Worm (Caenorhabditis elegans): ENCODE results near the gene Y46G5A.38.
A peak's percentile ranks its signal among the peaks of the same experiment; 100 is the strongest.

The Y46G5A.38 gene

DNA sequence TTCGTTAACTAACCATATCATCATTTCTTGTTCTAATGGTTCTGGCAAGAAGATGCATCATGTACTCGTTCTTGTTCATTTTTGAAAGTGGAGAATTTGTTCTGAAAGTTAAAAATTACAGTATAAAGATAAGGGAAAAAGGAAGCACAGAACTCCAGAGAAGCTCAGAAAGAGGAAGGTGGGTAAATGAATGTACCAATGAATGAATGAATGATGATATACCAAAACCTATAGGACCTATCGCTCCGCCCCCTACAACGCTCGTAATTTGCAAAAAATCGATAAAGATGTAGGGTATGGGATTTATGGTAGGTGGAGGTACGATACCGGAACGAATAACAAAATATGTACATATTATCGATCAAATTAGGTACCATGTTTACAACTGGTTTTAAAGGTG is 20.9 kb downstream of the Y46G5A.38 start, which contains the start of gene pes-10:
pes-10 (minus strand) TSS at position 101 of the 400 bp plus-strand sequence.
- no peak for TF ChIP-seq pax-3 (tag; optimal IDR thresholded peaks at IDR 0.05)
- no peak for TF ChIP-seq nhr-28 (tag; optimal IDR thresholded peaks at IDR 0.05)
- no peak for TF ChIP-seq sptf-1 (tag; optimal IDR thresholded peaks at IDR 0.05)
- TF ChIP-seq vab-15 (tag; optimal IDR thresholded peaks at IDR 0.05), result no peak
- TF ChIP-seq lin-35 (GFP tag; optimal IDR thresholded peaks at IDR 0.05), result no peak
- TF ChIP-seq blmp-1 (tag; optimal IDR thresholded peaks at IDR 0.05), result no peak
- no peak for TF ChIP-seq ztf-11 (tag; optimal IDR thresholded peaks at IDR 0.05)
- no peak for TF ChIP-seq mep-1 (tag; optimal IDR thresholded peaks at IDR 0.05)
- TF ChIP-seq efl-1 (optimal IDR thresholded peaks at IDR 0.05), result no peak
- no peak for TF ChIP-seq efl-1 (GFP tag; optimal IDR thresholded peaks at IDR 0.05 in 1 of 2)
- TF ChIP-seq unc-98 (GFP tag; IDR thresholded peaks at IDR 0.05), result no peak
- no peak for TF ChIP-seq lsy-2 (tag; optimal IDR thresholded peaks at IDR 0.05)
- TF ChIP-seq lin-15B (tag; optimal IDR thresholded peaks at IDR 0.05), result no peak
- no peak for TF ChIP-seq pqm-1 (tag; optimal IDR thresholded peaks at IDR 0.05)
- TF ChIP-seq unc-130 (tag; optimal IDR thresholded peaks at IDR 0.05), result no peak
- no peak for TF ChIP-seq ceh-8 (GFP tag; optimal IDR thresholded peaks at IDR 0.05)
- TF ChIP-seq tlp-1 (tag; optimal IDR thresholded peaks at IDR 0.05), result no peak
- no peak for TF ChIP-seq tbx-2 (tag; optimal IDR thresholded peaks at IDR 0.05)
- TF ChIP-seq nhr-90 (tag; optimal IDR thresholded peaks at IDR 0.05; ENCODE audit: poor library complexity), result no peak

DNA sequence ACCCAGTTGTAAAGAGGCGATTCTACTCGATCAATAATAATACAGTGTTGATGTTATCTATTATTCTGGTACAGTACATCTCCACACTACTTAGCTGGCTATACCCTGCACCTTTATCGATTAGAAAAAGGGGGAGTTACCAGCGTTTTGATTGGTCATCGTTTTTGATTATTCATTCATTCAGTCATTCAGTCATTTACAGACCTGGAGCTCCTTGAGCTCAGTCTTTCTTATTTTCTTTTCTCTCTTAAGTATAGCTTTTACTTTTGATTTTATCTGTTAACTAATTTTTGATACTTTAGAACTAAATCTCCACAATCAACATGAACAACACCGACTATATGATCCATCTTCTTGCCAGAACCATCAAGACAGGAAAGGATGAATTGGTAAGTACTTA is 23.3 kb downstream of the Y46G5A.38 start, which contains the start of gene Y46G5A.28:
Y46G5A.28 (plus strand) TSS at position 301 of the 400 bp plus-strand sequence.
- TF ChIP-seq snpc-4 (tag; optimal IDR thresholded peaks at IDR 0.05), result no peak
- no peak for TF ChIP-seq nhr-19 (GFP tag; conservative IDR thresholded peaks at IDR 0.05)
- no peak for TF ChIP-seq unc-98 (GFP tag; IDR thresholded peaks at IDR 0.05)
- no peak for TF ChIP-seq pax-3 (tag; optimal IDR thresholded peaks at IDR 0.05)
- TF ChIP-seq nhr-237 (tag; optimal IDR thresholded peaks at IDR 0.05), result no peak
- no peak for TF ChIP-seq nhr-71 (tag; optimal IDR thresholded peaks at IDR 0.05)
- TF ChIP-seq ceh-8 (GFP tag; optimal IDR thresholded peaks at IDR 0.05), result no peak
- no peak for TF ChIP-seq unc-62 (GFP tag; optimal IDR thresholded peaks at IDR 0.05)
- TF ChIP-seq tbx-2 (tag; optimal IDR thresholded peaks at IDR 0.05), result no peak
- no peak for TF ChIP-seq elt-2 (tag; optimal IDR thresholded peaks at IDR 0.05)
- no peak for TF ChIP-seq hpl-2 (GFP tag; optimal IDR thresholded peaks at IDR 0.05)
- no peak for TF ChIP-seq C16A3.4 (tag; optimal IDR thresholded peaks at IDR 0.05)
- TF ChIP-seq isw-1 (GFP tag; IDR thresholded peaks at IDR 0.05), result no peak
- no peak for TF ChIP-seq aly-2 (tag; optimal IDR thresholded peaks at IDR 0.05)
- no peak for TF ChIP-seq C34B4.2 (tag; optimal IDR thresholded peaks at IDR 0.05)
- TF ChIP-seq fkh-10 (GFP tag; optimal IDR thresholded peaks at IDR 0.05), result no peak
- TF ChIP-seq hlh-4 (tag; optimal IDR thresholded peaks at IDR 0.05), result no peak
- TF ChIP-seq pag-3 (tag; optimal IDR thresholded peaks at IDR 0.05; ENCODE audit: borderline replicate concordance, insufficient read depth), result no peak

DNA sequence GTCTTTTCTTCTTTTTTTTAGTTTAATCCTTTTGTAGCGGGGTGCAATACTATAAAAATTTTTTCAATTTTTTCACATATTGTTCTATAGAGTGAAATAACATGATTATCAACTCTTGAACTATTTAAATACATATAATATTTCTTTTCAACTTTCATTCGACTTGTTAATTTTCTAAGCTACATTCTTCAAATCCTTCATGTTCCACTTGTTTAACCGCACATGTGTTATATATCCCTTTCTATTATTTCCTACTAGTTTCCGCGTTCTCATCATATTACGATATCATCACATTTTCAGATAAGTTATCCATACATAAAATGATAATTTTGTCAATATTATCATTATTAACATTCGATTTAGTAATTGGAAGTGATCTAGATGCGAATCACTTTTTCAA is 29.0 kb downstream of the Y46G5A.38 start, which contains the start of gene Y46G5A.29:
Y46G5A.29 (plus strand) TSS at position 301 of the 400 bp plus-strand sequence.
- TF ChIP-seq dpl-1 (GFP tag; optimal IDR thresholded peaks at IDR 0.05) (no peak), ceh-88 (GFP tag; IDR thresholded peaks at IDR 0.05) (no peak), egl-13 (tag; optimal IDR thresholded peaks at IDR 0.05) (no peak), snpc-4 (tag; optimal IDR thresholded peaks at IDR 0.05) (no peak), C04F5.9 (tag; optimal IDR thresholded peaks at IDR 0.05) (no peak), C16A3.4 (tag; optimal IDR thresholded peaks at IDR 0.05) (no peak), aha-1 (tag; optimal IDR thresholded peaks at IDR 0.05) (no peak)

DNA sequence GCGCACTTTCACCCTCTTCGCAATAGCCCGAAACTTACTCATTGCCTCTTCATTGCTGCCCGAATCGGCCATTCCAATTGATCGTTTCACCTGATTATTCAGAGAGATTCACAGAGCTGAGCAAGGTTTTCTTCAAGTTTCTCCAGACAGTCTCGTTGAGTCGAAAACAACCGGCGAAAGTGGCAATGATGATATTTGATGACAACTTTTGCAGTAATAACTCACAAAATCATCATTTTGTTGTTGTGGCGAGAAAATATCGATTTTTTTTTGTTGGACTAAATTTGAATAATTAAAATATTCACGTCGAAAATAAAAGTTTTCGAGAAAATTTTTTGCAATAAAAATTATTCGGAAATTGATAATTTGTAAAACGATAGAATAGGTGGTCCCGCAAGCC is 38.8 kb downstream of the Y46G5A.38 start, which contains the start of gene snf-5:
snf-5 (minus strand) TSS at position 182 of the 400 bp plus-strand sequence.
- no peak for TF ChIP-seq mep-1 (tag; optimal IDR thresholded peaks at IDR 0.05)
- no peak for TF ChIP-seq efl-1 (optimal IDR thresholded peaks at IDR 0.05)
- peak in 1 of 2 experiments; percentile 90 for TF ChIP-seq efl-1 (GFP tag; optimal IDR thresholded peaks at IDR 0.05 in 1 of 2)
